Worm (Caenorhabditis elegans) whole organism, early embryonic: Measurements from ENCODE around the gene rfp-1.

ENCODE experiments used
- B0310.2 ChIP-seq: sonication (generic microtip); optimal IDR thresholded peaks from 2 replicates; lab custom pipeline; 2016; ENCODE audit warnings: mild to moderate bottlenecking, missing genetic modification characterization, missing compliant biosample characterization
- F13C5.2 ChIP-seq: sonication (generic microtip); optimal IDR thresholded peaks from 2 replicates; lab custom pipeline; 2017; ENCODE audit warnings: mild to moderate bottlenecking, missing genetic modification characterization, inconsistent platforms, missing compliant biosample characterization
- aly-1 ChIP-seq: sonication (generic microtip); optimal IDR thresholded peaks from 2 replicates; lab custom pipeline; 2016; ENCODE audit warnings: missing genetic modification characterization, missing compliant biosample characterization
- ama-1 ChIP-seq: fragments of 150-350 bp; optimal IDR thresholded peaks from 2 replicates; lab custom pipeline; 2014
- ceh-13 ChIP-seq: fragments of 200-800 bp; sonication (Bioruptor generic); optimal IDR thresholded peaks from 2 replicates; lab custom pipeline; 2018; ENCODE audit warnings: mild to moderate bottlenecking, missing genetic modification characterization, missing compliant biosample characterization
- ceh-36 ChIP-seq: sonication (generic microtip); optimal IDR thresholded peaks from 2 replicates; lab custom pipeline; 2016; ENCODE audit warnings: missing genetic modification characterization, inconsistent platforms, missing compliant biosample characterization
- ets-7 ChIP-seq: sonication (generic microtip); optimal IDR thresholded peaks from 2 replicates; lab custom pipeline; 2016; ENCODE audit warnings: missing genotype, missing genetic modification characterization, missing compliant biosample characterization
- flt-1 ChIP-seq: fragments of 200-800 bp; sonication (Bioruptor generic); IDR thresholded peaks from 2 replicates; pipeline ENCODE4 v1.3.6; 2022; ENCODE audit warnings: missing genetic modification characterization, missing compliant biosample characterization
- hmbx-1 ChIP-seq: sonication (generic microtip); optimal IDR thresholded peaks from 2 replicates; lab custom pipeline; 2016; ENCODE audit warnings: mild to moderate bottlenecking, missing genetic modification characterization, missing compliant biosample characterization
- hmg-4 ChIP-seq: fragments of 200-800 bp; sonication (Bioruptor generic); optimal IDR thresholded peaks from 2 replicates; lab custom pipeline; 2018; ENCODE audit warnings: mild to moderate bottlenecking, missing genetic modification characterization, missing compliant biosample characterization
- hnd-1 ChIP-seq: sonication (generic microtip); optimal IDR thresholded peaks from 2 replicates; lab custom pipeline; 2016; ENCODE audit warnings: missing genetic modification characterization, missing compliant biosample characterization
- pes-1 ChIP-seq: fragments of 200-800 bp; sonication (Bioruptor generic); IDR thresholded peaks from 2 replicates; pipeline ENCODE4 v1.3.6; 2022; ENCODE audit warnings: missing genetic modification reagents, missing genetic modification characterization, missing compliant biosample characterization
- scrt-1 ChIP-seq: fragments of 200-800 bp; sonication (Bioruptor generic); IDR thresholded peaks from 2 replicates; pipeline ENCODE4 v1.3.6; 2022; ENCODE audit warnings: missing genetic modification characterization, missing compliant biosample characterization
- sea-1 ChIP-seq: fragments of 200-800 bp; sonication (Bioruptor generic); conservative IDR thresholded peaks from 2 replicates; pipeline ENCODE4 v1.3.6; 2022; ENCODE audit warnings: missing genetic modification characterization, missing compliant biosample characterization
- tbx-11 ChIP-seq: fragments of 200-800 bp; sonication (Bioruptor generic); IDR thresholded peaks from 2 replicates; pipeline ENCODE4 v1.3.6; 2022; ENCODE audit warnings: missing genetic modification characterization, missing compliant biosample characterization
- tbx-37 ChIP-seq: fragments of 200-800 bp; sonication (Bioruptor generic); conservative IDR thresholded peaks from 2 replicates; pipeline ENCODE4 v1.3.6; 2022; ENCODE audit warnings: missing genetic modification reagents, missing genetic modification characterization, missing compliant biosample characterization
- tra-4 ChIP-seq: sonication (generic microtip); optimal IDR thresholded peaks from 2 replicates; lab custom pipeline; 2017; ENCODE audit warnings: missing genetic modification characterization, missing compliant biosample characterization

The rfp-1 gene

DNA sequence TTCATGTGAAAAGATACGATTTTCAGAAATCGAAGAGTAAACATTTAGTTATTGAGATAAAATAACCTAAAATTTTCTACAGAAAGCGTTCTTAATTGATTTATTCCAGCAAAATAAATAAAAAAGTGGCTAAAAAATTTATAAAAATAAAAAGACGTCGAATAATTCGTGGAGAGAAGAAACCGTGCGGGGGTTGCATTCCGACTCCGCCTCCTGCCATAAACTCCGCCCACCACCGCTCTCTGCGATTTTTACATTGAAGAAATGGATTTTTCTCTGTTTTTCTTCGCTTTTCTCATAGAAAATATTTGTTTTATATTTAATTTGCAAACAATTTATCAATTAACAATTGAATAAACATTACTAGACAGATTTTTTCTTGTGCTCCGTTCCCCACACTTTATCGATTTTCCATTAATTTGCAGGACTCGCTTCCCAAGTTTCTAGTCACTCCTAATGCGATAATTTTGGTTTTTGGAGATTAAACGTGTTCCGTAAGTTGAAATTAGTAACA, 47.1 kb downstream of the rfp-1 start, which contains the start of the genes ubxn-4 and cyy-1:
Gene ubxn-4 (minus strand): TSS at position 114 of the 514 bp plus-strand sequence.
Gene cyy-1 (plus strand): TSS at position 426 of the 514 bp plus-strand sequence.
- TF ChIP-seq tbx-11, result no peak
- TF ChIP-seq tbx-37 (GFP tag; lab: Robert Waterston, UW), result no peak
- no peak for TF ChIP-seq B0310.2 (tag; lab: Kevin White, UChicago)
- TF ChIP-seq pes-1 (GFP tag; lab: Robert Waterston, UW), result no peak
- no peak for TF ChIP-seq ets-7 (tag; lab: Kevin White, UChicago)
- no peak for TF ChIP-seq ceh-36 (tag; lab: Kevin White, UChicago)

DNA sequence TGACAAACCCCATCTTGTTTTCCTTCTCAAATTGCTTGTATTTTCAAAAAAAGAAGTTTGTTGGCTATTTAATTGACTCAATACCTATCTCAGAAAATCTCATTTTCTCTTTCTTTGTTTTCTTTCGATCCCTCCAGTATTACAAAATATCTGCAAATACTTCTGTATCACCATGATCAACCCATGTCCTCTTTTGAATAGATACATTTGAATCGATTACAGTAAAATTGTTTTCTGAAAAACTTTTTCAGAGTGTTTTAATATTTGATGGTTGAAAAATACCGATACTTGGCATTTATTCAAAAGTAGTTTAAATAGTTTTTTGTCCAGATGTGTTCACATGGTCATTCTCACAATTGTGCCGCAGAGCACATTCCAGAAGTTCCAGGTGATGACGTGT, 50.7 kb downstream of the rfp-1 start, which contains the start of gene ZK353.9:
Gene ZK353.9 (plus strand): TSS at position 331 of the 400 bp plus-strand sequence.
- no peak for TF ChIP-seq ets-7 (tag; lab: Kevin White, UChicago)
- no peak for TF ChIP-seq hmbx-1 (tag; lab: Kevin White, UChicago)
- TF ChIP-seq F13C5.2 (tag; lab: Kevin White, UChicago), result no peak
- no peak for TF ChIP-seq tra-4 (tag; lab: Kevin White, UChicago)

DNA sequence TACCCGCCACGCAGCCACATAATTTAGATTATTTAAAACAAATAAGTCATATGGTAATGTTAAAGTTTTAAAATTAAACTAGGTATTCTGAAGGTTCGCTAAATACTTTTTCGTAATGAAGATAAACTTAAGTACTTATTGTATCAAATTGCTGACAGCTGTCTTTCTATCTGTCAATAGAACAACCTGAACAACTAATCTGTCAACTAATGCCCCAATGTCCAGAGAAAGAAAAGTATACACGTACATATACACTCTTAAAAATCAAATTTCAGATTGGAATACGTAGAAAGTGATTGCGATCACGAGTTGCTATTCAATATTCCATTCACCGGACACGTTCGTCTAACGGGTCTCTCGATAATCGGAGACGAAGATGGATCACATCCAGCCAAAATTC, 52.3 kb downstream of the rfp-1 start:
- TF ChIP-seq ama-1 (lab: Kevin White, UChicago), result no peak
- no peak for TF ChIP-seq B0310.2 (tag; lab: Kevin White, UChicago)
- no peak for TF ChIP-seq aly-1 (tag; lab: Kevin White, UChicago)

- TF ChIP-seq pes-1 (GFP tag; lab: Robert Waterston, UW), result 0 out of 2 replicates have a peak, but pooled peaks have one; percentile 43
- peak; percentile 13 for TF ChIP-seq F13C5.2 (tag; lab: Kevin White, UChicago)
- TF ChIP-seq tra-4 (tag; lab: Kevin White, UChicago), result no peak
- TF ChIP-seq aly-1 (tag; lab: Kevin White, UChicago), result no peak
- no peak for TF ChIP-seq ceh-36 (tag; lab: Kevin White, UChicago)
- TF ChIP-seq sea-1 (GFP tag; lab: Robert Waterston, UW), result no peak
- TF ChIP-seq tbx-37 (GFP tag; lab: Robert Waterston, UW), result no peak
- no peak for TF ChIP-seq ets-7 (tag; lab: Kevin White, UChicago)
- TF ChIP-seq scrt-1 (GFP tag; lab: Robert Waterston, UW), result no peak
- no peak for TF ChIP-seq flt-1 (GFP tag; lab: Robert Waterston, UW)
- TF ChIP-seq hnd-1, result no peak
- TF ChIP-seq B0310.2 (tag; lab: Kevin White, UChicago), result no peak
- no peak for TF ChIP-seq hmbx-1 (tag; lab: Kevin White, UChicago)
- TF ChIP-seq ceh-13 (GFP tag; lab: Kevin White, UChicago), result no peak
- no peak for TF ChIP-seq tbx-11
- no peak for TF ChIP-seq ama-1 (lab: Kevin White, UChicago)
- peak; percentile 45 for TF ChIP-seq hmg-4 (GFP tag; lab: Kevin White, UChicago)
Measured at ce11 chrIII:8411976-8412375, 53.6 kb downstream of the rfp-1 start.
